Fruit fly (Drosophila melanogaster) whole organism, pupa: ENCODE measurements around the gene aop.

ENCODE experiments used
- CG10348 ChIP-seq: fragments of 200-800 bp; sonication (Bioruptor generic); IDR thresholded peaks from 2 replicates; pipeline ENCODE4 v1.3.6; 2022; ENCODE audit warnings: missing biosample characterization, missing genetic modification characterization
- CG12605 ChIP-seq: fragments of 200-800 bp; sonication (Bioruptor generic); IDR thresholded peaks from 2 replicates; pipeline ENCODE4 v1.3.6; 2022; ENCODE audit warnings: missing biosample characterization, missing genetic modification characterization
- CG13204 ChIP-seq: fragments of 200-800 bp; sonication (Bioruptor generic); optimal IDR thresholded peaks from 2 replicates; lab custom pipeline; 2018; ENCODE audit warnings: missing biosample characterization, mild to moderate bottlenecking, missing genetic modification characterization, moderate library complexity
- CG14655 ChIP-seq: fragments of 200-800 bp; sonication (Bioruptor generic); optimal IDR thresholded peaks from 3 replicates; lab custom pipeline; 2017; ENCODE audit warnings: mild to moderate bottlenecking, missing biosample characterization, missing genetic modification reagents, missing genetic modification characterization
- CG15710 ChIP-seq: fragments of 200-800 bp; sonication (Bioruptor generic); optimal IDR thresholded peaks from 2 replicates; lab custom pipeline; 2018; ENCODE audit warnings: missing biosample characterization, mild to moderate bottlenecking, missing genetic modification characterization, moderate library complexity
- CG17806 ChIP-seq: fragments of 200-800 bp; sonication (Bioruptor generic); optimal IDR thresholded peaks from 2 replicates; lab custom pipeline; 2018; ENCODE audit warnings: missing biosample characterization, mild to moderate bottlenecking, missing genetic modification characterization, moderate library complexity
- CG32121 ChIP-seq: fragments of 200-800 bp; sonication (Bioruptor generic); IDR thresholded peaks from 2 replicates; pipeline ENCODE4 v1.3.6; 2022; ENCODE audit warnings: missing biosample characterization, missing genetic modification characterization
- CG34367 ChIP-seq: fragments of 200-800 bp; sonication (Bioruptor generic); optimal IDR thresholded peaks from 2 replicates; lab custom pipeline; 2018; ENCODE audit warnings: missing biosample characterization, mild to moderate bottlenecking, missing genetic modification characterization
- CG4496 ChIP-seq: fragments of 200-800 bp; sonication (Bioruptor generic); IDR thresholded peaks from 3 replicates; pipeline ENCODE4 v1.3.6; 2022; ENCODE audit warnings: missing biosample characterization, missing genetic modification characterization
- CG8159 ChIP-seq: fragments of 200-800 bp; sonication (Bioruptor generic); optimal IDR thresholded peaks from 3 replicates; lab custom pipeline; 2018; ENCODE audit warnings: missing biosample characterization, mild to moderate bottlenecking, missing genetic modification characterization, moderate library complexity
- CG8301 ChIP-seq: fragments of 200-800 bp; sonication (Bioruptor generic); optimal IDR thresholded peaks from 2 replicates; lab custom pipeline; 2018; ENCODE audit warnings: missing biosample characterization, mild to moderate bottlenecking, missing genetic modification characterization
- CG9948 ChIP-seq: fragments of 200-800 bp; sonication (Bioruptor generic); optimal IDR thresholded peaks from 2 replicates; lab custom pipeline; 2018; ENCODE audit warnings: missing biosample characterization, mild to moderate bottlenecking, missing genetic modification characterization, moderate library complexity
- D1 ChIP-seq: fragments of 200-800 bp; sonication (Bioruptor generic); optimal IDR thresholded peaks from 2 replicates; lab custom pipeline; 2018; ENCODE audit warnings: missing biosample characterization, mild to moderate bottlenecking, missing genetic modification characterization, moderate library complexity
- EcR ChIP-seq: fragments of 200-800 bp; sonication (Bioruptor generic); optimal IDR thresholded peaks from 3 replicates; lab custom pipeline; 2019; ENCODE audit warnings: missing biosample characterization, missing genetic modification characterization, mild to moderate bottlenecking, moderate library complexity, missing genetic modification reagents
- Ets98B ChIP-seq: fragments of 200-800 bp; sonication (Bioruptor generic); IDR thresholded peaks from 2 replicates; pipeline ENCODE4 v1.3.6; 2022; ENCODE audit warnings: missing biosample characterization, missing genetic modification characterization
- Pif1A ChIP-seq: fragments of 200-800 bp; sonication (Bioruptor generic); optimal IDR thresholded peaks from 3 replicates; lab custom pipeline; 2016; ENCODE audit warnings: missing biosample characterization, missing genetic modification characterization
- Pif1B ChIP-seq: fragments of 200-800 bp; sonication (Bioruptor generic); optimal IDR thresholded peaks from 3 replicates; lab custom pipeline; 2016; ENCODE audit warnings: missing biosample characterization, missing genetic modification characterization
- Snoo ChIP-seq: fragments of 200-800 bp; sonication (Bioruptor generic); optimal IDR thresholded peaks from 3 replicates; lab custom pipeline; 2017; ENCODE audit warnings: missing biosample characterization, mild to moderate bottlenecking, missing genetic modification characterization, inconsistent platforms
- fd96Ca ChIP-seq: fragments of 200-800 bp; sonication (Bioruptor generic); IDR thresholded peaks from 3 replicates; pipeline ENCODE4 v1.3.6; 2022; ENCODE audit warnings: missing biosample characterization, missing genetic modification characterization
- gl ChIP-seq: fragments of 200-800 bp; sonication (Bioruptor generic); optimal IDR thresholded peaks from 2 replicates; lab custom pipeline; 2018; ENCODE audit warnings: missing biosample characterization, mild to moderate bottlenecking, missing genetic modification characterization

Gene aop

dm6 chr2L:2197475-2198118, 19.0 kb upstream of the aop start, which contains the start of gene COX7AL2:
Gene COX7AL2, minus strand, starts transcription at chr2L:2197912.
- no peak for TF ChIP-seq CG4496 (GFP tag; lab: Robert Waterston, UW)
- TF ChIP-seq CG14655 (GFP tag; lab: Kevin White, UChicago), result peak; percentile 28
- TF ChIP-seq Pif1A (GFP tag; lab: Kevin White, UChicago), result no peak
- TF ChIP-seq Snoo (tag; lab: Kevin White, UChicago), result no peak
- TF ChIP-seq, all 21 proteins: peak for 1

- peak; percentile 56 for TF ChIP-seq CG13204 (GFP tag; lab: Kevin White, UChicago)
- peak; percentile 47 for TF ChIP-seq Pif1B (GFP tag; lab: Kevin White, UChicago)
- TF ChIP-seq CG10348 (GFP tag; lab: Robert Waterston, UW), result no peak
- peak; percentile 27 for TF ChIP-seq CG17806
- TF ChIP-seq CG8159 (tag; lab: Kevin White, UChicago), result peak; percentile 37
- peak; percentile 34 for TF ChIP-seq Snoo (tag; lab: Kevin White, UChicago)
- peak; percentile 36 for TF ChIP-seq CG9948 (tag; lab: Kevin White, UChicago)
- TF ChIP-seq Ets98B (GFP tag; lab: Robert Waterston, UW), result no peak
- TF ChIP-seq CG32121 (GFP tag; lab: Robert Waterston, UW), result no peak
- peak; percentile 100 for TF ChIP-seq EcR (GFP tag; lab: Kevin White, UChicago)
- peak; percentile 58 for TF ChIP-seq Pif1A (GFP tag; lab: Kevin White, UChicago)
- TF ChIP-seq CG12605 (GFP tag; lab: Robert Waterston, UW), result no peak
- peak; percentile 65 for TF ChIP-seq CG8301 (tag; lab: Kevin White, UChicago)
- TF ChIP-seq CG15710, result peak; percentile 12
- TF ChIP-seq CG14655 (GFP tag; lab: Kevin White, UChicago), result peak; percentile 81
- no peak for TF ChIP-seq fd96Ca
- TF ChIP-seq gl (tag; lab: Kevin White, UChicago), result peak; percentile 30
Observed at dm6 chr2L:2196590-2197474, 18.3 kb upstream of the aop start.

- TF ChIP-seq gl (tag; lab: Kevin White, UChicago) (no peak), fd96Ca (no peak), CG15710 (no peak)
- TF ChIP-seq, all 21 proteins: peak for 0
Observed at dm6 chr2L:2195328-2195727, 16.8 kb upstream of the aop start.

dm6 chr2L:2194305-2194828, 15.8 kb upstream of the aop start:
- no peak for TF ChIP-seq Snoo (tag; lab: Kevin White, UChicago)
- no peak for TF ChIP-seq CG17806
- TF ChIP-seq CG10348 (GFP tag; lab: Robert Waterston, UW), result no peak
- TF ChIP-seq CG4496 (GFP tag; lab: Robert Waterston, UW), result no peak
- TF ChIP-seq EcR (GFP tag; lab: Kevin White, UChicago), result peak; percentile 42
- TF ChIP-seq CG12605 (GFP tag; lab: Robert Waterston, UW), result no peak
- TF ChIP-seq, all 21 proteins: peak for 1

- TF ChIP-seq CG10348 (GFP tag; lab: Robert Waterston, UW), result no peak
- TF ChIP-seq Pif1B (GFP tag; lab: Kevin White, UChicago), result peak; percentile 33
- TF ChIP-seq Pif1A (GFP tag; lab: Kevin White, UChicago), result peak; percentile 28
- peak; percentile 32 for TF ChIP-seq CG17806
- no peak for TF ChIP-seq D1 (tag; lab: Kevin White, UChicago)
- peak; percentile 81 for TF ChIP-seq Snoo (tag; lab: Kevin White, UChicago)
- no peak for TF ChIP-seq CG9948 (tag; lab: Kevin White, UChicago)
- TF ChIP-seq CG8301 (tag; lab: Kevin White, UChicago), result peak; percentile 35
- TF ChIP-seq CG13204 (GFP tag; lab: Kevin White, UChicago), result peak; percentile 41
- no peak for TF ChIP-seq Ets98B (GFP tag; lab: Robert Waterston, UW)
- peak; percentile 12 for TF ChIP-seq CG34367 (tag; lab: Kevin White, UChicago)
- TF ChIP-seq CG8159 (tag; lab: Kevin White, UChicago), result peak; percentile 45
- TF ChIP-seq CG4496 (GFP tag; lab: Robert Waterston, UW), result no peak
- TF ChIP-seq CG14655 (GFP tag; lab: Kevin White, UChicago), result peak; percentile 32
- peak; percentile 65 for TF ChIP-seq gl (tag; lab: Kevin White, UChicago)
- TF ChIP-seq CG12605 (GFP tag; lab: Robert Waterston, UW), result no peak
- TF ChIP-seq CG15710, result peak; percentile 27
- peak; percentile 87 for TF ChIP-seq EcR (GFP tag; lab: Kevin White, UChicago)
Observed at dm6 chr2L:2193357-2193780, 14.8 kb upstream of the aop start.

dm6 chr2L:2192123-2192601, 13.6 kb upstream of the aop start, which contains the start of gene CG10874:
Gene CG10874, minus strand, starts transcription at chr2L:2192386.
- no peak for TF ChIP-seq CG4496 (GFP tag; lab: Robert Waterston, UW)
- no peak for TF ChIP-seq CG34367 (tag; lab: Kevin White, UChicago)
- no peak for TF ChIP-seq CG8301 (tag; lab: Kevin White, UChicago)
- no peak for TF ChIP-seq Snoo (tag; lab: Kevin White, UChicago)
- no peak for TF ChIP-seq CG8159 (tag; lab: Kevin White, UChicago)
- TF ChIP-seq gl (tag; lab: Kevin White, UChicago), result no peak
- no peak for TF ChIP-seq CG14655 (GFP tag; lab: Kevin White, UChicago)
- TF ChIP-seq CG32121 (GFP tag; lab: Robert Waterston, UW), result no peak
- TF ChIP-seq D1 (tag; lab: Kevin White, UChicago), result no peak
- TF ChIP-seq EcR (GFP tag; lab: Kevin White, UChicago), result no peak
- no peak for TF ChIP-seq CG12605 (GFP tag; lab: Robert Waterston, UW)
